Worm (Caenorhabditis elegans) whole organism, L3 larva: ENCODE measurements around the gene nlp-14.

ENCODE experiments used
- nfya-1 ChIP-seq: sonication (generic microtip); optimal IDR thresholded peaks from 2 replicates; lab custom pipeline; 2017; ENCODE audit warnings: missing genetic modification characterization, mild to moderate bottlenecking, missing compliant biosample characterization, antibody characterized with exemption, moderate library complexity; ENCODE audit not compliant: insufficient read depth
- skn-1 ChIP-seq: fragments of 150-350 bp; optimal IDR thresholded peaks from 2 replicates; lab custom pipeline; 2014; ENCODE audit warnings: missing biosample characterization, missing genetic modification characterization

DNA sequence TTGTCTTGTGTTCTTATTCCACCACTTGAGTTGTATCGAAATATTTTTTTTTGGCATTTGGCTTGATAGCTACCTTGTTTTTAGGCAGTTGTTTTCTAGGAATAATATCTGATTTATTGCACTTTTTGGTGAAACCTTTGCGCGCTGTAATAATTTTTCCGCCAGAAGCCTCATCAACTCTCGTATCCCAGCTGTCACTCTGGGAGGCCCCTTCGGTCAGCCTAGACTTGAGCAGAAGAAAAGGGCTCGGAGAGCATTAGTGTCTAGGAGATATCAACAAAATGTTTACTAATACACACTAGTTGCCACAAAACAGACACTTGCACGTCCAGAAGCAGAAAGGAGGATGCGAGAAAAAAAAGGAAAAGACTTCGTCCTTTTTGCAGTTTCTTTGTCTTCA, 30.4 kb downstream of the nlp-14 start:
- TF ChIP-seq nfya-1 (tag; lab: Kevin White, UChicago) (peak; percentile 14), skn-1 (tag; lab: Kevin White, UChicago) (no peak)
